Fruit fly (Drosophila melanogaster): ENCODE results near the gene pb.
A peak's percentile ranks its signal among the peaks of the same experiment; 100 is the strongest.

pb gene

DNA sequence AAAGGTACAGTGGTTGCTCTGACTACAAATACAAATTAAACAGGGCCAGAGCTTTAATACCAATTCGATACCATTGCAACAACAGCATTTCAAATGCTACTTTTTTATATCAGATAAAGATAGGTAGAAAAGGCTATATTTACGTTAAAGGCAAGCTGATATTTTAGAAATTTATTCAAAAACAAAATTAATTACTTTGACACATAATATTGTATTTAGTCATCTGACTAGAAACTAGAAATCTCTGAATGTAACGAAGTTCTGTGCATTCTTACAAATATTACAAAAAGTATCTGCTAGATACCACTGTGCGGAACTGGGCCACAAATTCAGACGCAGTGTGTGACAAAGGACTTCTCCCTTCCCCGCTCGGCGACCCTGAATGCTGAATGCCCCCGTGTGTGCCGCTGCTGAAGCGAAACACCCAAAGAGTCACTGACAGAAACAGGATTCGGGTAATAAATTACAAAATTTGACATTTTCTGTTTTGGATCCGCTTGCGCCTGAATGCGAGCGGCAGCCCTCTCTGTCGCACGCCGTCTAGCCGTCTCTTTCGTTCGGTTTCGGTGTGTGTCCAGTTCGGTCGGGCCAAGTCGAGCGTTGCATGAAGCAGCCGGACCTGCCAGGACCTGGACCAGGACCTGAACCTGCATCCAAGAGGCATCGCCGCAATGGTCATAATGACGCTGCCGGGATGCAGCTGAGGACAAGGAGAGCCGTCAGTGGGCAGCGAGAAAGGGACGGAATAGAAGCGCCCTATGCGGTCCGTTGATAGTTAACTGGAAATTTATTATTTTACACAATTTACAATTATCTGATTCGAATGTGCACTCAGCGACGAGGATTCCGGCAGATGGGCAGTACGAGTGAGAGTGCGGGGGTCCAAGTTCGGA lies 19.1 kb upstream of the pb start (continued):
- peak; percentile 28 for TF ChIP-seq Sox102F (GFP tag; optimal IDR thresholded peaks at IDR 0.05)
- TF ChIP-seq Pdp1 (GFP tag; optimal IDR thresholded peaks at IDR 0.05): peak in 1 of 2 experiments; percentile 13
- TF ChIP-seq CG4282 (GFP tag; optimal IDR thresholded peaks at IDR 0.05): peak; percentile 43
- TF ChIP-seq HLHmδ (GFP tag; optimal IDR thresholded peaks at IDR 0.05): no peak
- TF ChIP-seq Taf1 (GFP tag; IDR thresholded peaks at IDR 0.05): no peak
- TF ChIP-seq CG8359 (GFP tag; optimal IDR thresholded peaks at IDR 0.05; ENCODE audit: borderline replicate concordance): peak; percentile 28
- TF ChIP-seq CG4360 (GFP tag; IDR thresholded peaks at IDR 0.05): no peak
- TF ChIP-seq Fer1 (GFP tag; optimal IDR thresholded peaks at IDR 0.05): no peak
- no peak for TF ChIP-seq sqz (GFP tag; optimal IDR thresholded peaks at IDR 0.05)
- no peak for TF ChIP-seq CG1602 (GFP tag; optimal IDR thresholded peaks at IDR 0.05)
- TF ChIP-seq Elba2 (GFP tag; optimal IDR thresholded peaks at IDR 0.05): no peak
- TF ChIP-seq NC2β (GFP tag; optimal IDR thresholded peaks at IDR 0.05): no peak
- no peak for TF ChIP-seq CG8089 (GFP tag; optimal IDR thresholded peaks at IDR 0.05)
- no peak for TF ChIP-seq H15 (GFP tag; IDR thresholded peaks at IDR 0.05)
- TF ChIP-seq CG43689 (GFP tag; IDR thresholded peaks at IDR 0.05): no peak
- TF ChIP-seq da (GFP tag; optimal IDR thresholded peaks at IDR 0.05): no peak
- TF ChIP-seq stc (GFP tag; IDR thresholded peaks at IDR 0.05): no peak
- no peak for TF ChIP-seq CG2116 (GFP tag; optimal IDR thresholded peaks at IDR 0.05)
- TF ChIP-seq CG33557 (GFP tag; optimal IDR thresholded peaks at IDR 0.05): no peak
- TF ChIP-seq CrebB (tag; optimal IDR thresholded peaks at IDR 0.05): no peak
- no peak for TF ChIP-seq CG11456 (GFP tag; IDR thresholded peaks at IDR 0.05)
- peak; percentile 45 for TF ChIP-seq CG14710 (tag; optimal IDR thresholded peaks at IDR 0.05)
- TF ChIP-seq CoRest (tag; optimal IDR thresholded peaks at IDR 0.05): peak; percentile 36
- TF ChIP-seq D19A (tag; optimal IDR thresholded peaks at IDR 0.05): peak; percentile 38
- TF ChIP-seq CG14014 (GFP tag; IDR thresholded peaks at IDR 0.05): no peak
- no peak for TF ChIP-seq ranshi (GFP tag; IDR thresholded peaks at IDR 0.05)
- TF ChIP-seq HLH4C (GFP tag; IDR thresholded peaks at IDR 0.05; ENCODE audit: partially characterized antibody): no peak
- no peak for TF ChIP-seq HmgD (GFP tag; optimal IDR thresholded peaks at IDR 0.05)
- TF ChIP-seq CG2120 (GFP tag; optimal IDR thresholded peaks at IDR 0.05): no peak
- no peak for TF ChIP-seq CG18764 (GFP tag; optimal IDR thresholded peaks at IDR 0.05)
- TF ChIP-seq CG14441 (GFP tag; IDR thresholded peaks at IDR 0.05): no peak
- no peak for TF ChIP-seq Sry-δ (GFP tag; optimal IDR thresholded peaks at IDR 0.05)
- no peak for TF ChIP-seq CG3995 (GFP tag; optimal IDR thresholded peaks at IDR 0.05)
- no peak for TF ChIP-seq seq (GFP tag; IDR thresholded peaks at IDR 0.05)
- TF ChIP-seq CG12942 (GFP tag; optimal IDR thresholded peaks at IDR 0.05): no peak
- no peak for TF ChIP-seq CG1024 (GFP tag; IDR thresholded peaks at IDR 0.05)
- TF ChIP-seq fu2 (GFP tag; optimal IDR thresholded peaks at IDR 0.05): no peak
- TF ChIP-seq kah (GFP tag; optimal IDR thresholded peaks at IDR 0.05): no peak
- TF ChIP-seq Hand (GFP tag; optimal IDR thresholded peaks at IDR 0.05): no peak
- TF ChIP-seq toy (GFP tag; IDR thresholded peaks at IDR 0.05): no peak
- TF ChIP-seq nerfin-2 (GFP tag; IDR thresholded peaks at IDR 0.05; ENCODE audit: partially characterized antibody): no peak
- peak; percentile 54 for TF ChIP-seq kni (GFP tag; optimal IDR thresholded peaks at IDR 0.05)
- TF ChIP-seq CG11695 (GFP tag; IDR thresholded peaks at IDR 0.05): no peak
- TF ChIP-seq bsh (GFP tag; optimal IDR thresholded peaks at IDR 0.05): peak in 1 of 2 experiments; percentile 51
- no peak for TF ChIP-seq Sry-β (GFP tag; optimal IDR thresholded peaks at IDR 0.05)
- peak; percentile 32 for TF ChIP-seq lilli (GFP tag; optimal IDR thresholded peaks at IDR 0.05)
- no peak for TF ChIP-seq disco-r (GFP tag; optimal IDR thresholded peaks at IDR 0.05)
- peak; percentile 76 for TF ChIP-seq CG2712 (tag; optimal IDR thresholded peaks at IDR 0.05)
- no peak for TF ChIP-seq CG31224 (GFP tag; IDR thresholded peaks at IDR 0.05)
- TF ChIP-seq CG12769 (tag; optimal IDR thresholded peaks at IDR 0.05): no peak

Measured in whole organism, embryonic.